Worm (Caenorhabditis elegans): Measurements from ENCODE around the gene chil-27.

DNA sequence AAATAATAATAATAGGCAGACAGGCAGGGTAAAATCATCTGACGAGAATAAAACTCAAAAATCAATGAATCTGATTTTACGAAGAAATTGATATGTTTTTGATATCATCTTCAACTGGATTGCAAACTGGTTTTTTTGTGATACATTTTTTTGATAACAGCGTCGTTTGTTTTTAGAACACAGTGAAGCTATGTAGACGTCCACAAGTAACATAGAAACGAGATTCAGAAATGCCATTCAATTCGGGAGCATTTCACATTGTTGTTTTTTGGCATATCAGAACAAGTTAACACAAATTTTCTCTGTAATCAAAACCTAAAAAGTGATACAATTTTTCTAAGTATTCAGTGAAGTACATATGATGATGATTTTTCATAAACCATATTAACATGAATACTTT lies 39.4 kb upstream of the chil-27 start, which contains the start of gene chil-13:
- no peak for TF ChIP-seq ama-1 (optimal IDR thresholded peaks at IDR 0.05)
- no peak for TF ChIP-seq ceh-13 (GFP tag; optimal IDR thresholded peaks at IDR 0.05)
- TF ChIP-seq hnd-1 (tag; optimal IDR thresholded peaks at IDR 0.05), result no peak
- no peak for TF ChIP-seq F13C5.2 (tag; optimal IDR thresholded peaks at IDR 0.05)
- no peak for TF ChIP-seq flt-1 (GFP tag; IDR thresholded peaks at IDR 0.05)
